Worm (Caenorhabditis elegans): ENCODE results near the gene cla-1.

The cla-1 gene

DNA sequence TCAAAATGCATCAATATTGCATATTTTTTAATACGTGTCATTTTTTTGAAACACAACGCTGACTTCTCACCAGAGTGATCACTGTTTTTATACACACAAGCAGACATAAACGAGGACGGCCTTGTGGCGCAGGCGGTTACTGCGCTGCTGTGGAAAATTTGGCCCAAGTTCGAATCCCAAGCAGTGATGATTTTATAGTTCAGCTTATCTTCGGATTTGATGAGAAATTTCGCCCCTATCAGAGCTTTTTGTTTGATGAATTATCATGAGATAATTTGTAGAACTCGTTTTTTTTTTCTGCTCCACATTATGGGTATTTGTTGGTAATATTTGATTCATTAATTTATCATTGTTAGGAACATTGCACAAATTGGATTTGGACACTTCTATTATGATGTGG, 14.8 kb upstream of the cla-1 start (continued):
- no peak for TF ChIP-seq F39B2.1 (GFP tag; IDR thresholded peaks at IDR 0.05)
- TF ChIP-seq rcor-1 (GFP tag; IDR thresholded peaks at IDR 0.05): peak; percentile 86
- peak; percentile 92 for TF ChIP-seq nhr-27 (tag; optimal IDR thresholded peaks at IDR 0.05)
- peak; percentile 62; the same call in 1 of the 2 replicates for TF ChIP-seq Y95B8A.8 (GFP tag; IDR thresholded peaks at IDR 0.05)
- TF ChIP-seq hsf-1 (GFP tag; IDR thresholded peaks at IDR 0.05): peak; percentile 71
- TF ChIP-seq egrh-3 (GFP tag; IDR thresholded peaks at IDR 0.05): peak; percentile 50; the same call in 1 of the 2 replicates
- TF ChIP-seq B0035.1 (tag; optimal IDR thresholded peaks at IDR 0.05): peak; percentile 86
- TF ChIP-seq xnd-1 (tag; optimal IDR thresholded peaks at IDR 0.05): peak; percentile 8
- no peak; the same call in 1 of the 2 replicates for TF ChIP-seq cebp-1 (GFP tag; IDR thresholded peaks at IDR 0.05)
- TF ChIP-seq cebp-1 (tag; optimal IDR thresholded peaks at IDR 0.05): no peak
- peak; percentile 99 for TF ChIP-seq rpc-1 (optimal IDR thresholded peaks at IDR 0.05)
- TF ChIP-seq rpc-1 (tag; optimal IDR thresholded peaks at IDR 0.05): peak; percentile 100
- 0 out of 2 replicates have a peak, but pooled peaks have one; percentile 12 for TF ChIP-seq lag-1 (GFP tag; IDR thresholded peaks at IDR 0.05)
- TF ChIP-seq pbrm-1 (GFP tag; IDR thresholded peaks at IDR 0.05): peak; percentile 88
- peak; percentile 85; the same call in 1 of the 2 replicates for TF ChIP-seq cebp-2 (GFP tag; IDR thresholded peaks at IDR 0.05)
- TF ChIP-seq F23B12.7 (tag; optimal IDR thresholded peaks at IDR 0.05; ENCODE audit: insufficient read depth): peak; percentile 96
- peak; percentile 96 for TF ChIP-seq him-1 (tag; optimal IDR thresholded peaks at IDR 0.05)
- TF ChIP-seq F37B4.10 (GFP tag; IDR thresholded peaks at IDR 0.05): 0 out of 2 replicates have a peak, but pooled peaks have one; percentile 82
- peak; percentile 69 for TF ChIP-seq B0019.2 (GFP tag; conservative IDR thresholded peaks at IDR 0.05)
- TF ChIP-seq mel-28 (tag; optimal IDR thresholded peaks at IDR 0.05; ENCODE audit: borderline replicate concordance): peak; percentile 39
- peak; percentile 92 for TF ChIP-seq mes-4 (tag; optimal IDR thresholded peaks at IDR 0.05)
- TF ChIP-seq ZK185.1 (tag; optimal IDR thresholded peaks at IDR 0.05; ENCODE audit: poor library complexity, severe bottlenecking): peak; percentile 95
- TF ChIP-seq nhr-179 (tag; optimal IDR thresholded peaks at IDR 0.05): peak; percentile 22
- TF ChIP-seq lin-40 (tag; optimal IDR thresholded peaks at IDR 0.05): peak; percentile 84
- no peak for TF ChIP-seq F57C9.4 (tag; optimal IDR thresholded peaks at IDR 0.05)
- TF ChIP-seq sdz-38 (tag; optimal IDR thresholded peaks at IDR 0.05): no peak
- peak; percentile 96 for TF ChIP-seq hrde-1 (tag; optimal IDR thresholded peaks at IDR 0.05; ENCODE audit: borderline replicate concordance)
- peak; percentile 96 for TF ChIP-seq snpc-1.3 (tag; optimal IDR thresholded peaks at IDR 0.05; ENCODE audit: insufficient read depth)
- TF ChIP-seq lin-35 (GFP tag; optimal IDR thresholded peaks at IDR 0.05): peak in 2 of 3 experiments; percentile 59 to 76
- no peak; the same call in 1 of the 2 replicates for TF ChIP-seq sea-2 (GFP tag; IDR thresholded peaks at IDR 0.05)
- TF ChIP-seq snpc-3.4 (tag; optimal IDR thresholded peaks at IDR 0.05): peak; percentile 92
- peak; percentile 92 for TF ChIP-seq aptf-3 (GFP tag; IDR thresholded peaks at IDR 0.05)
- peak; percentile 56 for TF ChIP-seq efl-1 (GFP tag; optimal IDR thresholded peaks at IDR 0.05)
- peak; percentile 85 for TF ChIP-seq lin-54 (GFP tag; optimal IDR thresholded peaks at IDR 0.05)
- no peak for TF ChIP-seq ama-1 (optimal IDR thresholded peaks at IDR 0.05)
- peak; percentile 81 to 96 for TF ChIP-seq ama-1 (GFP tag; optimal IDR thresholded peaks at IDR 0.05)
- peak; percentile 86 for TF ChIP-seq ztf-18 (tag; optimal IDR thresholded peaks at IDR 0.05)
- TF ChIP-seq ztf-26 (tag; optimal IDR thresholded peaks at IDR 0.05): peak; percentile 71
- peak; percentile 96 for TF ChIP-seq mxl-1 (tag; optimal IDR thresholded peaks at IDR 0.05)
- peak; percentile 54 for TF ChIP-seq F33H1.4 (GFP tag; IDR thresholded peaks at IDR 0.05)
- peak; percentile 96 for TF ChIP-seq F52B5.7 (tag; optimal IDR thresholded peaks at IDR 0.05)
- TF ChIP-seq unc-130 (GFP tag; optimal IDR thresholded peaks at IDR 0.05): peak; percentile 86
- peak; percentile 87 for TF ChIP-seq F10E7.11 (tag; optimal IDR thresholded peaks at IDR 0.05)
- TF ChIP-seq F57A8.1 (GFP tag; optimal IDR thresholded peaks at IDR 0.05): peak; percentile 97

Measured in whole organism, young adult.